Worm (Caenorhabditis elegans): ENCODE data around the gene dsl-4.

- TF ChIP-seq ama-1 (optimal IDR thresholded peaks at IDR 0.05) (no peak), pqm-1 (tag; optimal IDR thresholded peaks at IDR 0.05) (no peak), hlh-13 (GFP tag; optimal IDR thresholded peaks at IDR 0.05) (no peak), fkh-10 (GFP tag; optimal IDR thresholded peaks at IDR 0.05) (no peak), elt-2 (tag; optimal IDR thresholded peaks at IDR 0.05) (no peak), ceh-34 (tag; optimal IDR thresholded peaks at IDR 0.05) (no peak), Y22D7AL.16 (tag; optimal IDR thresholded peaks at IDR 0.05) (no peak), C08G9.2 (tag; optimal IDR thresholded peaks at IDR 0.05) (no peak), dmd-4 (tag; optimal IDR thresholded peaks at IDR 0.05; ENCODE audit: borderline replicate concordance) (no peak), pha-4 (tag; optimal IDR thresholded peaks at IDR 0.05) (no peak), hlh-30 (tag; optimal IDR thresholded peaks at IDR 0.05; ENCODE audit: insufficient read depth) (no peak), lin-11 (tag; optimal IDR thresholded peaks at IDR 0.05) (no peak), elt-4 (tag; optimal IDR thresholded peaks at IDR 0.05) (no peak), tbx-2 (tag; optimal IDR thresholded peaks at IDR 0.05) (no peak)
These were observed 51.2 kb downstream of the dsl-4 start for ce11 chrX:14141344-14141841.
